Comparison of ENCODE assay signal across 3 fruit fly cellular contexts in genomic region chr3R:6214227-6214626, dm6.
A peak's percentile ranks its signal among the peaks of the same experiment; 100 is the strongest.
TF ChIP-seq lines count a peak whose summit lies in the region.

No protein-coding gene starts in this region.

- no peak for TF ChIP-seq CTCF in whole organism, embryonic (GFP tag; optimal IDR thresholded peaks at IDR 0.05; lab: Kevin White, UChicago)

TF ChIP-seq in whole organism, embryonic, 481 proteins besides CTCF, POLR2A, EP300 and RAD21:
- TF ChIP-seq lbe (GFP tag; optimal IDR thresholded peaks at IDR 0.05; lab: Kevin White, UChicago) (no peak), Kr (GFP tag; optimal IDR thresholded peaks at IDR 0.05; lab: Kevin White, UChicago) (no peak), Drgx (GFP tag; IDR thresholded peaks at IDR 0.05; lab: Robert Waterston, UW) (peak; percentile 79), CkIIα-i1 (GFP tag; IDR thresholded peaks at IDR 0.05; lab: Robert Waterston, UW) (no peak), CG17385 (GFP tag; optimal IDR thresholded peaks at IDR 0.05; lab: Kevin White, UChicago) (no peak), sens (GFP tag; lab: Kevin White, UChicago) (peak; percentile 35), CG4707 (GFP tag; optimal IDR thresholded peaks at IDR 0.05; lab: Kevin White, UChicago) (no peak), zfh2 (GFP tag; optimal IDR thresholded peaks at IDR 0.05; lab: Kevin White, UChicago) (no peak), gem (tag; optimal IDR thresholded peaks at IDR 0.05; lab: Kevin White, UChicago) (peak; percentile 5), prd (optimal IDR thresholded peaks at IDR 0.05; lab: Kevin White, UChicago) (no peak), prd (GFP tag; IDR thresholded peaks at IDR 0.05; lab: Robert Waterston, UW) (0 out of 3 replicates have a peak, but pooled peaks have one; percentile 5), Blimp-1 (GFP tag; optimal IDR thresholded peaks at IDR 0.05; lab: Kevin White, UChicago) (peak; percentile 2), CG11504 (tag; optimal IDR thresholded peaks at IDR 0.05; lab: Kevin White, UChicago) (peak; percentile 8), ATbp (GFP tag; optimal IDR thresholded peaks at IDR 0.05; lab: Kevin White, UChicago) (peak; percentile 26), Sox102F (GFP tag; optimal IDR thresholded peaks at IDR 0.05; lab: Kevin White, UChicago) (peak; percentile 35)

TF ChIP-seq in whole organism, prepupa, 60 proteins besides CTCF, POLR2A, EP300 and RAD21 (continues in another document):
- TF ChIP-seq CG6163 (GFP tag; IDR thresholded peaks at IDR 0.05; lab: Robert Waterston, UW) (peak; percentile 83), CG16779 (tag; optimal IDR thresholded peaks at IDR 0.05; lab: Kevin White, UChicago) (no peak), Smox (GFP tag; optimal IDR thresholded peaks at IDR 0.05; lab: Kevin White, UChicago) (no peak), CG1621 (tag; optimal IDR thresholded peaks at IDR 0.05; lab: Kevin White, UChicago) (no peak), Sox102F (GFP tag; optimal IDR thresholded peaks at IDR 0.05; lab: Kevin White, UChicago) (no peak), Lpt (GFP tag; optimal IDR thresholded peaks at IDR 0.05; lab: Kevin White, UChicago) (peak; percentile 89), acj6 (GFP tag; optimal IDR thresholded peaks at IDR 0.05; lab: Kevin White, UChicago) (peak; percentile 46), Sox15 (GFP tag; optimal IDR thresholded peaks at IDR 0.05; lab: Kevin White, UChicago) (no peak), CG15336 (GFP tag; IDR thresholded peaks at IDR 0.05; lab: Robert Waterston, UW) (peak; percentile 93), CG10631 (GFP tag; optimal IDR thresholded peaks at IDR 0.05; lab: Kevin White, UChicago) (peak; percentile 22), lz (GFP tag; optimal IDR thresholded peaks at IDR 0.05; lab: Kevin White, UChicago) (peak; percentile 14), net (GFP tag; optimal IDR thresholded peaks at IDR 0.05; lab: Kevin White, UChicago) (peak; percentile 66), OdsH (GFP tag; optimal IDR thresholded peaks at IDR 0.05; lab: Kevin White, UChicago) (peak; percentile 69), pdm3 (GFP tag; optimal IDR thresholded peaks at IDR 0.05; lab: Kevin White, UChicago) (peak; percentile 61), CG6854 (GFP tag; optimal IDR thresholded peaks at IDR 0.05; lab: Kevin White, UChicago) (no peak), CG6276 (GFP tag; optimal IDR thresholded peaks at IDR 0.05; lab: Kevin White, UChicago) (peak; percentile 87), Hr38 (GFP tag; optimal IDR thresholded peaks at IDR 0.05; lab: Kevin White, UChicago) (peak; percentile 30), Met (GFP tag; optimal IDR thresholded peaks at IDR 0.05; lab: Kevin White, UChicago) (no peak), Ets96B (tag; optimal IDR thresholded peaks at IDR 0.05; lab: Kevin White, UChicago) (no peak), ss (GFP tag; optimal IDR thresholded peaks at IDR 0.05; lab: Kevin White, UChicago) (no peak), achi (GFP tag; optimal IDR thresholded peaks at IDR 0.05; lab: Kevin White, UChicago) (peak; percentile 63), CG7368 (GFP tag; optimal IDR thresholded peaks at IDR 0.05; lab: Kevin White, UChicago) (peak; percentile 19), dac (GFP tag; optimal IDR thresholded peaks at IDR 0.05; lab: Kevin White, UChicago) (peak; percentile 89), CG11294 (GFP tag; IDR thresholded peaks at IDR 0.05; lab: Robert Waterston, UW) (peak; percentile 42; the same call in 1 of the 2 replicates), Eip78C (GFP tag; lab: Kevin White, UChicago) (peak; percentile 88), Eip75B (GFP tag; optimal IDR thresholded peaks at IDR 0.05; lab: Kevin White, UChicago) (peak; percentile 28), eg (GFP tag; IDR thresholded peaks at IDR 0.05; lab: Robert Waterston, UW) (peak; percentile 87), Sox14 (GFP tag; optimal IDR thresholded peaks at IDR 0.05; lab: Kevin White, UChicago) (peak; percentile 50), CG8119 (GFP tag; IDR thresholded peaks at IDR 0.05; lab: Robert Waterston, UW) (peak; percentile 88), CG32006 (GFP tag; optimal IDR thresholded peaks at IDR 0.05; lab: Kevin White, UChicago) (peak; percentile 96), CG6808 (GFP tag; optimal IDR thresholded peaks at IDR 0.05; lab: Kevin White, UChicago) (no peak), topi (GFP tag; optimal IDR thresholded peaks at IDR 0.05; lab: Kevin White, UChicago) (no peak), Hr4 (GFP tag; optimal IDR thresholded peaks at IDR 0.05; lab: Kevin White, UChicago) (peak; percentile 97), CG11762 (GFP tag; optimal IDR thresholded peaks at IDR 0.05; lab: Kevin White, UChicago; ENCODE audit: insufficient read depth) (peak; percentile 31), CG3919 (GFP tag; optimal IDR thresholded peaks at IDR 0.05; lab: Kevin White, UChicago) (peak; percentile 63), CG10669 (GFP tag; optimal IDR thresholded peaks at IDR 0.05; lab: Kevin White, UChicago) (no peak), dsx (GFP tag; optimal IDR thresholded peaks at IDR 0.05; lab: Kevin White, UChicago; ENCODE audit: poor library complexity, severe bottlenecking) (no peak), svp (GFP tag; lab: Kevin White, UChicago) (no peak), salr (GFP tag; optimal IDR thresholded peaks at IDR 0.05; lab: Kevin White, UChicago) (peak in 1 of 2 experiments; percentile 64), fd85E (GFP tag; optimal IDR thresholded peaks at IDR 0.05; lab: Kevin White, UChicago) (no peak)

TF ChIP-seq in whole organism, pupa, 21 proteins besides CTCF, POLR2A, EP300 and RAD21:
- TF ChIP-seq CG17806 (tag; optimal IDR thresholded peaks at IDR 0.05; lab: Kevin White, UChicago) (peak; percentile 18), CG12605 (GFP tag; IDR thresholded peaks at IDR 0.05; lab: Robert Waterston, UW) (peak; percentile 56), CG13204 (GFP tag; optimal IDR thresholded peaks at IDR 0.05; lab: Kevin White, UChicago) (no peak), CG14655 (GFP tag; optimal IDR thresholded peaks at IDR 0.05; lab: Kevin White, UChicago) (peak; percentile 84), CG15710 (tag; optimal IDR thresholded peaks at IDR 0.05; lab: Kevin White, UChicago) (no peak), CG4496 (GFP tag; IDR thresholded peaks at IDR 0.05; lab: Robert Waterston, UW) (peak; percentile 80), Snoo (tag; optimal IDR thresholded peaks at IDR 0.05; lab: Kevin White, UChicago) (no peak), CG10348 (GFP tag; IDR thresholded peaks at IDR 0.05; lab: Robert Waterston, UW) (no peak), CG8159 (tag; optimal IDR thresholded peaks at IDR 0.05; lab: Kevin White, UChicago) (no peak), fd96Ca (GFP tag; IDR thresholded peaks at IDR 0.05; lab: Robert Waterston, UW) (peak; percentile 85), Pif1A (GFP tag; optimal IDR thresholded peaks at IDR 0.05; lab: Kevin White, UChicago) (peak; percentile 75), EcR (GFP tag; optimal IDR thresholded peaks at IDR 0.05; lab: Kevin White, UChicago) (no peak), Pif1B (GFP tag; optimal IDR thresholded peaks at IDR 0.05; lab: Kevin White, UChicago) (peak; percentile 41), D1 (tag; optimal IDR thresholded peaks at IDR 0.05; lab: Kevin White, UChicago) (no peak), CG9948 (tag; optimal IDR thresholded peaks at IDR 0.05; lab: Kevin White, UChicago) (no peak), rn (GFP tag; IDR thresholded peaks at IDR 0.05; lab: Robert Waterston, UW) (0 out of 2 replicates have a peak, but pooled peaks have one; percentile 48), CG34367 (tag; optimal IDR thresholded peaks at IDR 0.05; lab: Kevin White, UChicago) (no peak), gl (tag; optimal IDR thresholded peaks at IDR 0.05; lab: Kevin White, UChicago) (no peak), Ets98B (GFP tag; IDR thresholded peaks at IDR 0.05; lab: Robert Waterston, UW) (peak; percentile 88), CG8301 (tag; optimal IDR thresholded peaks at IDR 0.05; lab: Kevin White, UChicago) (peak; percentile 91), CG32121 (GFP tag; IDR thresholded peaks at IDR 0.05; lab: Robert Waterston, UW) (peak; percentile 76)

Comparison
In these comparisons a context has a peak if more than half of its experiments do, and no peak if none do; other contexts are left out.
1. Of the 7 proteins assayed by ChIP-seq in both whole organism, embryonic and whole organism, prepupa: peak only in whole organism, embryonic: Blimp-1 and Sox102F; only in whole organism, prepupa: Gug and Lpt; in both: none; in neither: 3.